Fruit fly (Drosophila melanogaster): ENCODE measurements around the gene CG32221.

Gene CG32221

dm6 chr3L:19813075-19813903 is 21.2 kb upstream of the CG32221 start, which contains the start of gene Cyp305a1 (continued):
- TF ChIP-seq mirr (GFP tag; optimal IDR thresholded peaks at IDR 0.05): peak; percentile 70
- TF ChIP-seq slbo (GFP tag; IDR thresholded peaks at IDR 0.05): no peak
- TF ChIP-seq lilli (GFP tag; optimal IDR thresholded peaks at IDR 0.05): no peak
- no peak for TF ChIP-seq zen2 (GFP tag; IDR thresholded peaks at IDR 0.05; ENCODE audit: partially characterized antibody)
- TF ChIP-seq btn (GFP tag; optimal IDR thresholded peaks at IDR 0.05): no peak
- no peak for TF ChIP-seq ind (GFP tag; optimal IDR thresholded peaks at IDR 0.05)
- TF ChIP-seq CG8359 (GFP tag; optimal IDR thresholded peaks at IDR 0.05; ENCODE audit: borderline replicate concordance): no peak
- TF ChIP-seq CG5245 (GFP tag; optimal IDR thresholded peaks at IDR 0.05): no peak
- no peak for TF ChIP-seq Hmr (GFP tag; optimal IDR thresholded peaks at IDR 0.05)
- TF ChIP-seq h (optimal IDR thresholded peaks at IDR 0.05): no peak
- TF ChIP-seq Lpt (GFP tag; optimal IDR thresholded peaks at IDR 0.05): no peak
- TF ChIP-seq Dref (GFP tag; IDR thresholded peaks at IDR 0.05): no peak
- no peak for TF ChIP-seq CG14050 (GFP tag; IDR thresholded peaks at IDR 0.05)
- no peak for TF ChIP-seq Asciz (GFP tag; optimal IDR thresholded peaks at IDR 0.05)
- peak; percentile 78 for TF ChIP-seq gcm (GFP tag; optimal IDR thresholded peaks at IDR 0.05)
- TF ChIP-seq Blimp-1 (GFP tag; optimal IDR thresholded peaks at IDR 0.05): no peak
- TF ChIP-seq B-H2 (GFP tag; optimal IDR thresholded peaks at IDR 0.05): peak; percentile 51
- no peak for TF ChIP-seq esg (GFP tag; conservative IDR thresholded peaks at IDR 0.05)
- TF ChIP-seq CG10979 (tag; optimal IDR thresholded peaks at IDR 0.05): no peak
- no peak for TF ChIP-seq CG17829 (tag; optimal IDR thresholded peaks at IDR 0.05)
- no peak for TF ChIP-seq Dek (tag; optimal IDR thresholded peaks at IDR 0.05)
- TF ChIP-seq Hr51 (GFP tag; optimal IDR thresholded peaks at IDR 0.05): no peak
- TF ChIP-seq Mrtf (GFP tag; IDR thresholded peaks at IDR 0.05): 0 out of 3 replicates have a peak, but pooled peaks have one; percentile 28
- TF ChIP-seq Drgx (GFP tag; IDR thresholded peaks at IDR 0.05): no peak
- TF ChIP-seq ci (GFP tag; IDR thresholded peaks at IDR 0.05): no peak
- no peak for TF ChIP-seq sens-2 (GFP tag; IDR thresholded peaks at IDR 0.05)
- TF ChIP-seq CG8944 (GFP tag; optimal IDR thresholded peaks at IDR 0.05): no peak
- TF ChIP-seq bcd (GFP tag; optimal IDR thresholded peaks at IDR 0.05): no peak
- peak; percentile 54; the same call in 1 of the 2 replicates for TF ChIP-seq sob (GFP tag; IDR thresholded peaks at IDR 0.05)
- TF ChIP-seq Vsx1 (GFP tag; optimal IDR thresholded peaks at IDR 0.05): no peak
- TF ChIP-seq CG34422 (GFP tag; IDR thresholded peaks at IDR 0.05): no peak
- TF ChIP-seq ATbp (GFP tag; optimal IDR thresholded peaks at IDR 0.05): no peak
- peak; percentile 37 for TF ChIP-seq CG6813 (GFP tag; optimal IDR thresholded peaks at IDR 0.05)
- no peak for TF ChIP-seq CG4424 (GFP tag; optimal IDR thresholded peaks at IDR 0.05)
- no peak for TF ChIP-seq usp (GFP tag; optimal IDR thresholded peaks at IDR 0.05)
- TF ChIP-seq GATAe (GFP tag; conservative IDR thresholded peaks at IDR 0.05): no peak
- TF ChIP-seq fd3F (GFP tag; optimal IDR thresholded peaks at IDR 0.05): no peak
- no peak for TF ChIP-seq nerfin-2 (GFP tag; IDR thresholded peaks at IDR 0.05; ENCODE audit: partially characterized antibody)
- TF ChIP-seq Myb (GFP tag; optimal IDR thresholded peaks at IDR 0.05): no peak
- no peak for TF ChIP-seq CG17359 (tag; optimal IDR thresholded peaks at IDR 0.05)
- no peak for TF ChIP-seq bab2 (GFP tag; optimal IDR thresholded peaks at IDR 0.05)
- no peak for TF ChIP-seq fd102C (GFP tag; optimal IDR thresholded peaks at IDR 0.05)
- TF ChIP-seq CG33557 (GFP tag; optimal IDR thresholded peaks at IDR 0.05): no peak
- no peak for TF ChIP-seq CG8281 (tag; optimal IDR thresholded peaks at IDR 0.05)
- TF ChIP-seq Rfx (GFP tag; IDR thresholded peaks at IDR 0.05): no peak
- peak; percentile 44 for TF ChIP-seq kni (GFP tag; optimal IDR thresholded peaks at IDR 0.05)
- TF ChIP-seq bsh (GFP tag; optimal IDR thresholded peaks at IDR 0.05): no peak
- no peak for TF ChIP-seq CG13123 (GFP tag; optimal IDR thresholded peaks at IDR 0.05)
- no peak for TF ChIP-seq CG5953 (GFP tag; IDR thresholded peaks at IDR 0.05)
